Worm (Caenorhabditis elegans): Measurements from ENCODE around the gene bbs-5.

The bbs-5 gene

ce11 chrIII:10261682-10262081, at the start of gene bbs-5:
bbs-5 (minus strand) TSS chrIII:10261782.
- TF ChIP-seq klf-2 (GFP tag; conservative IDR thresholded peaks at IDR 0.05) (no peak), ztf-23 (GFP tag; IDR thresholded peaks at IDR 0.05) (no peak), flt-1 (GFP tag; IDR thresholded peaks at IDR 0.05) (no peak), ztf-29 (GFP tag; IDR thresholded peaks at IDR 0.05) (no peak), cog-1 (tag; optimal IDR thresholded peaks at IDR 0.05) (no peak), T22C8.4 (GFP tag; IDR thresholded peaks at IDR 0.05) (no peak), tab-1 (GFP tag; IDR thresholded peaks at IDR 0.05) (no peak), ref-1 (GFP tag; conservative IDR thresholded peaks at IDR 0.05) (no peak), med-1 (GFP tag; optimal IDR thresholded peaks at IDR 0.05; ENCODE audit: insufficient read depth) (no peak)

ce11 chrIII:10311016-10311415, 49.4 kb upstream of the bbs-5 start, which contains the start of gene T07A5.7:
T07A5.7 (minus strand) TSS chrIII:10311116.
- TF ChIP-seq flt-1 (GFP tag; IDR thresholded peaks at IDR 0.05) (no peak), klf-2 (GFP tag; conservative IDR thresholded peaks at IDR 0.05) (no peak), cog-1 (tag; optimal IDR thresholded peaks at IDR 0.05) (no peak), tab-1 (GFP tag; IDR thresholded peaks at IDR 0.05) (no peak), ztf-23 (GFP tag; IDR thresholded peaks at IDR 0.05) (no peak)

- no peak for TF ChIP-seq tab-1 (GFP tag; IDR thresholded peaks at IDR 0.05)
- TF ChIP-seq T22C8.4 (GFP tag; IDR thresholded peaks at IDR 0.05), result no peak
- TF ChIP-seq ztf-29 (GFP tag; IDR thresholded peaks at IDR 0.05), result no peak
- no peak for TF ChIP-seq med-1 (GFP tag; optimal IDR thresholded peaks at IDR 0.05; ENCODE audit: insufficient read depth)
- TF ChIP-seq klf-2 (GFP tag; conservative IDR thresholded peaks at IDR 0.05), result no peak
- no peak for TF ChIP-seq cog-1 (tag; optimal IDR thresholded peaks at IDR 0.05)
- TF ChIP-seq flt-1 (GFP tag; IDR thresholded peaks at IDR 0.05), result no peak
- TF ChIP-seq ztf-23 (GFP tag; IDR thresholded peaks at IDR 0.05), result no peak
- no peak for TF ChIP-seq ref-1 (GFP tag; conservative IDR thresholded peaks at IDR 0.05)
These were observed 44.5 kb upstream of the bbs-5 start, which contains the start of gene T07A5.1 for ce11 chrIII:10306049-10306448. T07A5.1 (minus strand) TSS chrIII:10306197.

- TF ChIP-seq med-1 (GFP tag; optimal IDR thresholded peaks at IDR 0.05; ENCODE audit: insufficient read depth) (no peak), ztf-23 (GFP tag; IDR thresholded peaks at IDR 0.05) (no peak), flt-1 (GFP tag; IDR thresholded peaks at IDR 0.05) (no peak), cog-1 (tag; optimal IDR thresholded peaks at IDR 0.05) (no peak), ref-1 (GFP tag; conservative IDR thresholded peaks at IDR 0.05) (no peak), ztf-29 (GFP tag; IDR thresholded peaks at IDR 0.05) (no peak), tab-1 (GFP tag; IDR thresholded peaks at IDR 0.05) (no peak), klf-2 (GFP tag; conservative IDR thresholded peaks at IDR 0.05) (no peak), T22C8.4 (GFP tag; IDR thresholded peaks at IDR 0.05) (no peak)
These were observed 43.7 kb upstream of the bbs-5 start for ce11 chrIII:10305295-10305694.

- TF ChIP-seq ztf-23 (GFP tag; IDR thresholded peaks at IDR 0.05) (no peak), tab-1 (GFP tag; IDR thresholded peaks at IDR 0.05) (no peak), med-1 (GFP tag; optimal IDR thresholded peaks at IDR 0.05; ENCODE audit: insufficient read depth) (no peak), flt-1 (GFP tag; IDR thresholded peaks at IDR 0.05) (no peak), ztf-29 (GFP tag; IDR thresholded peaks at IDR 0.05) (no peak), ref-1 (GFP tag; conservative IDR thresholded peaks at IDR 0.05) (no peak), klf-2 (GFP tag; conservative IDR thresholded peaks at IDR 0.05) (no peak), cog-1 (tag; optimal IDR thresholded peaks at IDR 0.05) (no peak), T22C8.4 (GFP tag; IDR thresholded peaks at IDR 0.05) (no peak)
These were observed 38.5 kb upstream of the bbs-5 start, which contains the start of gene vglu-3 for ce11 chrIII:10300078-10300477. vglu-3 (plus strand) TSS chrIII:10300378.

ce11 chrIII:10296904-10297303, 35.3 kb upstream of the bbs-5 start:
- TF ChIP-seq flt-1 (GFP tag; IDR thresholded peaks at IDR 0.05), result no peak
- no peak for TF ChIP-seq T22C8.4 (GFP tag; IDR thresholded peaks at IDR 0.05)
- no peak for TF ChIP-seq ztf-29 (GFP tag; IDR thresholded peaks at IDR 0.05)
- TF ChIP-seq tab-1 (GFP tag; IDR thresholded peaks at IDR 0.05), result no peak
- no peak for TF ChIP-seq ztf-23 (GFP tag; IDR thresholded peaks at IDR 0.05)
- TF ChIP-seq ref-1 (GFP tag; conservative IDR thresholded peaks at IDR 0.05), result no peak
- no peak for TF ChIP-seq cog-1 (tag; optimal IDR thresholded peaks at IDR 0.05)
- no peak for TF ChIP-seq klf-2 (GFP tag; conservative IDR thresholded peaks at IDR 0.05)
- TF ChIP-seq med-1 (GFP tag; optimal IDR thresholded peaks at IDR 0.05; ENCODE audit: insufficient read depth), result no peak

- TF ChIP-seq ztf-23 (GFP tag; IDR thresholded peaks at IDR 0.05) (no peak), ztf-29 (GFP tag; IDR thresholded peaks at IDR 0.05) (no peak), med-1 (GFP tag; optimal IDR thresholded peaks at IDR 0.05; ENCODE audit: insufficient read depth) (no peak), flt-1 (GFP tag; IDR thresholded peaks at IDR 0.05) (no peak), ref-1 (GFP tag; conservative IDR thresholded peaks at IDR 0.05) (no peak), klf-2 (GFP tag; conservative IDR thresholded peaks at IDR 0.05) (no peak), T22C8.4 (GFP tag; IDR thresholded peaks at IDR 0.05) (no peak)
These were observed 33.3 kb upstream of the bbs-5 start, which contains the start of gene vglu-2 for ce11 chrIII:10294837-10295236. vglu-2 (plus strand) TSS chrIII:10295137.

ce11 chrIII:10293946-10294345, 32.4 kb upstream of the bbs-5 start:
- TF ChIP-seq med-1 (GFP tag; optimal IDR thresholded peaks at IDR 0.05; ENCODE audit: insufficient read depth) (no peak), tab-1 (GFP tag; IDR thresholded peaks at IDR 0.05) (no peak), ztf-29 (GFP tag; IDR thresholded peaks at IDR 0.05) (no peak), cog-1 (tag; optimal IDR thresholded peaks at IDR 0.05) (no peak), ztf-23 (GFP tag; IDR thresholded peaks at IDR 0.05) (no peak), klf-2 (GFP tag; conservative IDR thresholded peaks at IDR 0.05) (no peak), flt-1 (GFP tag; IDR thresholded peaks at IDR 0.05) (no peak), T22C8.4 (GFP tag; IDR thresholded peaks at IDR 0.05) (no peak), ref-1 (GFP tag; conservative IDR thresholded peaks at IDR 0.05) (no peak)

- no peak for TF ChIP-seq ztf-29 (GFP tag; IDR thresholded peaks at IDR 0.05)
- TF ChIP-seq ref-1 (GFP tag; conservative IDR thresholded peaks at IDR 0.05), result no peak
- TF ChIP-seq cog-1 (tag; optimal IDR thresholded peaks at IDR 0.05), result no peak
- no peak for TF ChIP-seq klf-2 (GFP tag; conservative IDR thresholded peaks at IDR 0.05)
These were observed 31.8 kb upstream of the bbs-5 start for ce11 chrIII:10293362-10293761.

- TF ChIP-seq ztf-29 (GFP tag; IDR thresholded peaks at IDR 0.05) (no peak), ref-1 (GFP tag; conservative IDR thresholded peaks at IDR 0.05) (no peak), tab-1 (GFP tag; IDR thresholded peaks at IDR 0.05) (no peak), klf-2 (GFP tag; conservative IDR thresholded peaks at IDR 0.05) (no peak), T22C8.4 (GFP tag; IDR thresholded peaks at IDR 0.05) (no peak)
These were observed 29.0 kb upstream of the bbs-5 start for ce11 chrIII:10290541-10290940.
